Fruit fly (Drosophila melanogaster) whole organism, embryonic: Measurements from ENCODE around the gene CG3032.

Experiments
- Atf3 ChIP-seq: fragments of 200-800 bp; sonication (Bioruptor generic); optimal IDR thresholded peaks from 3 replicates; lab custom pipeline; 2016; ENCODE audit warnings: missing biosample characterization, missing genetic modification characterization
- Atf6 ChIP-seq: fragments of 200-800 bp; sonication (Bioruptor generic); IDR thresholded peaks from 2 replicates; pipeline ENCODE4 v1.3.6; 2022; ENCODE audit warnings: missing biosample characterization, missing genetic modification characterization
- Bdp1 ChIP-seq: fragments of 200-800 bp; sonication (Bioruptor generic); optimal IDR thresholded peaks from 3 replicates; lab custom pipeline; 2016; ENCODE audit warnings: missing biosample characterization, missing genetic modification characterization
- CG10543 ChIP-seq: fragments of 200-800 bp; sonication (Bioruptor generic); optimal IDR thresholded peaks from 3 replicates; lab custom pipeline; 2017; ENCODE audit warnings: missing biosample characterization, mild to moderate bottlenecking, missing genetic modification characterization, moderate library complexity
- CG10565 ChIP-seq: fragments of 200-800 bp; sonication (Bioruptor generic); optimal IDR thresholded peaks from 3 replicates; lab custom pipeline; 2016; ENCODE audit warnings: missing biosample characterization, mild to moderate bottlenecking, missing genetic modification characterization
- CG11247 ChIP-seq: fragments of 200-800 bp; sonication (Bioruptor generic); IDR thresholded peaks from 2 replicates; pipeline ENCODE4 v1.3.6; 2022; ENCODE audit warnings: missing biosample characterization, missing genetic modification characterization
- CG12299 ChIP-seq: fragments of 200-800 bp; sonication (Bioruptor generic); optimal IDR thresholded peaks from 2 replicates; lab custom pipeline; 2018; ENCODE audit warnings: missing biosample characterization, mild to moderate bottlenecking, missing genetic modification characterization
- CG12659 ChIP-seq: fragments of 200-800 bp; sonication (Bioruptor generic); optimal IDR thresholded peaks from 3 replicates; lab custom pipeline; 2017; ENCODE audit warnings: mild to moderate bottlenecking, missing biosample characterization, missing genetic modification reagents, missing genetic modification characterization
- CG12769 ChIP-seq: fragments of 200-800 bp; sonication (Bioruptor generic); optimal IDR thresholded peaks from 2 replicates; lab custom pipeline; 2019; ENCODE audit warnings: missing biosample characterization, mild to moderate bottlenecking, missing genetic modification characterization, moderate library complexity
- CG12942 ChIP-seq: fragments of 200-800 bp; sonication (Bioruptor generic); optimal IDR thresholded peaks from 3 replicates; lab custom pipeline; 2016; ENCODE audit warnings: missing biosample characterization, missing genetic modification characterization
- CG14860 ChIP-seq: fragments of 200-800 bp; sonication (Bioruptor generic); IDR thresholded peaks from 3 replicates; pipeline ENCODE4 v1.3.6; 2022; ENCODE audit warnings: missing biosample characterization, missing genetic modification characterization; ENCODE audit not compliant: partially characterized antibody
- CG15073 ChIP-seq: fragments of 200-800 bp; sonication (Bioruptor generic); optimal IDR thresholded peaks from 2 replicates; lab custom pipeline; 2016; ENCODE audit warnings: missing biosample characterization, missing genetic modification characterization
- CG1792 ChIP-seq: fragments of 200-800 bp; sonication (Bioruptor generic); optimal IDR thresholded peaks from 2 replicates; lab custom pipeline; 2016; ENCODE audit warnings: missing biosample characterization, missing genetic modification characterization
- CG1832 ChIP-seq: fragments of 200-800 bp; sonication (Bioruptor generic); optimal IDR thresholded peaks from 2 replicates; lab custom pipeline; 2017; ENCODE audit warnings: missing biosample characterization, mild to moderate bottlenecking, missing genetic modification characterization, inconsistent platforms
- CG18476 ChIP-seq: fragments of 200-800 bp; sonication (Bioruptor generic); optimal IDR thresholded peaks from 2 replicates; lab custom pipeline; 2016; ENCODE audit warnings: missing biosample characterization, mild to moderate bottlenecking, missing genetic modification characterization
- CG18599 ChIP-seq: fragments of 200-800 bp; sonication (Bioruptor generic); optimal IDR thresholded peaks from 3 replicates; lab custom pipeline; 2017; ENCODE audit warnings: missing biosample characterization, missing genetic modification characterization, mild to moderate bottlenecking, moderate library complexity, missing genetic modification reagents
- CG2889 ChIP-seq: fragments of 200-800 bp; sonication (Bioruptor generic); IDR thresholded peaks from 3 replicates; pipeline ENCODE4 v1.3.6; 2022; ENCODE audit warnings: missing biosample characterization, missing genetic modification characterization
- CG31388 ChIP-seq: fragments of 200-800 bp; sonication (Bioruptor generic); optimal IDR thresholded peaks from 2 replicates; lab custom pipeline; 2016; ENCODE audit warnings: missing biosample characterization, missing genetic modification characterization
- CG3281 ChIP-seq: fragments of 200-800 bp; sonication (Bioruptor generic); optimal IDR thresholded peaks from 3 replicates; lab custom pipeline; 2017; ENCODE audit warnings: missing biosample characterization, mild to moderate bottlenecking, missing genetic modification characterization
- CG42726 ChIP-seq: fragments of 200-800 bp; sonication (Bioruptor generic); IDR thresholded peaks from 2 replicates; pipeline ENCODE4 v1.3.6; 2022; ENCODE audit warnings: missing biosample characterization, missing genetic modification characterization; ENCODE audit not compliant: partially characterized antibody
- CG4328 ChIP-seq: fragments of 200-800 bp; sonication (Bioruptor generic); optimal IDR thresholded peaks from 3 replicates; lab custom pipeline; 2017; ENCODE audit warnings: missing biosample characterization, missing genetic modification reagents, missing genetic modification characterization
- CG6654 ChIP-seq: fragments of 200-800 bp; sonication (Bioruptor generic); optimal IDR thresholded peaks from 2 replicates; lab custom pipeline; 2017; ENCODE audit warnings: missing biosample characterization, mild to moderate bottlenecking, missing genetic modification characterization
- CG7987 ChIP-seq: fragments of 200-800 bp; sonication (Bioruptor generic); optimal IDR thresholded peaks from 2 replicates; lab custom pipeline; 2018; ENCODE audit warnings: missing biosample characterization, mild to moderate bottlenecking, missing genetic modification characterization, moderate library complexity
- CG8765 ChIP-seq: fragments of 200-800 bp; sonication (Bioruptor generic); IDR thresholded peaks from 2 replicates; pipeline ENCODE4 v1.3.6; 2022; ENCODE audit warnings: missing biosample characterization, missing genetic modification characterization
- CG9876 ChIP-seq: fragments of 200-800 bp; sonication (Bioruptor generic); optimal IDR thresholded peaks from 2 replicates; lab custom pipeline; 2016; ENCODE audit warnings: missing biosample characterization, missing genetic modification characterization
- Chrac-16 ChIP-seq: fragments of 200-800 bp; sonication (Bioruptor generic); optimal IDR thresholded peaks from 3 replicates; lab custom pipeline; 2016; ENCODE audit warnings: missing biosample characterization, missing genetic modification characterization
- E2f2 ChIP-seq: fragments of 200-800 bp; sonication (Bioruptor generic); IDR thresholded peaks from 2 replicates; pipeline ENCODE4 v1.3.6; 2022; ENCODE audit warnings: missing biosample characterization, missing genetic modification characterization
- ERR ChIP-seq: fragments of 200-800 bp; sonication (Bioruptor generic); optimal IDR thresholded peaks from 2 replicates; lab custom pipeline; 2016; ENCODE audit warnings: missing biosample characterization, missing genetic modification characterization
- H2.0 ChIP-seq: fragments of 200-800 bp; sonication (Bioruptor generic); IDR thresholded peaks from 2 replicates; pipeline ENCODE4 v1.3.6; 2022; ENCODE audit warnings: missing biosample characterization, missing genetic modification characterization
- Kr ChIP-seq: fragments of 200-800 bp; sonication (Bioruptor generic); optimal IDR thresholded peaks from 2 replicates; lab custom pipeline; 2017; ENCODE audit warnings: missing biosample characterization, mild to moderate bottlenecking, missing genetic modification characterization
- Lhr ChIP-seq: fragments of 200-800 bp; sonication (Bioruptor generic); optimal IDR thresholded peaks from 3 replicates; lab custom pipeline; 2017; ENCODE audit warnings: mild to moderate bottlenecking, missing biosample characterization, missing genetic modification reagents, missing genetic modification characterization
- Meics ChIP-seq: fragments of 200-800 bp; sonication (Bioruptor generic); optimal IDR thresholded peaks from 2 replicates; lab custom pipeline; 2017; ENCODE audit warnings: missing biosample characterization, mild to moderate bottlenecking, missing genetic modification characterization
- TFAM ChIP-seq: fragments of 200-800 bp; sonication (Bioruptor generic); optimal IDR thresholded peaks from 2 replicates; lab custom pipeline; 2017; ENCODE audit warnings: missing biosample characterization, missing genetic modification characterization, inconsistent platforms
- Taf1 ChIP-seq: fragments of 200-800 bp; sonication (Bioruptor generic); IDR thresholded peaks from 2 replicates; pipeline ENCODE4 v1.3.6; 2022; ENCODE audit warnings: missing biosample characterization, missing genetic modification characterization
- amos ChIP-seq: fragments of 200-800 bp; sonication (Bioruptor generic); IDR thresholded peaks from 2 replicates; pipeline ENCODE4 v1.3.6; 2022; ENCODE audit warnings: missing biosample characterization, missing genetic modification characterization; ENCODE audit not compliant: partially characterized antibody
- bbx ChIP-seq: fragments of 200-800 bp; sonication (Bioruptor generic); IDR thresholded peaks from 2 replicates; pipeline ENCODE4 v1.3.6; 2022; ENCODE audit warnings: missing biosample characterization, missing genetic modification characterization; ENCODE audit not compliant: partially characterized antibody
- cg ChIP-seq: fragments of 200-800 bp; sonication (Bioruptor generic); optimal IDR thresholded peaks from 3 replicates; lab custom pipeline; 2019; ENCODE audit warnings: missing biosample characterization, mild to moderate bottlenecking, missing genetic modification characterization, moderate library complexity
- fru ChIP-seq: fragments of >200 bp; optimal IDR thresholded peaks from 2 replicates; lab custom pipeline; 2017
- gcm ChIP-seq: fragments of 200-800 bp; sonication (Bioruptor generic); optimal IDR thresholded peaks from 2 replicates; lab custom pipeline; 2019; ENCODE audit warnings: missing biosample characterization, mild to moderate bottlenecking, missing genetic modification characterization, moderate library complexity
- lmd ChIP-seq: fragments of 200-800 bp; sonication (Bioruptor generic); IDR thresholded peaks from 2 replicates; pipeline ENCODE4 v1.3.6; 2022; ENCODE audit warnings: missing biosample characterization, missing genetic modification characterization
- pan ChIP-seq, 4 experiments: fragments of >200 bp in 3 of 4; fragments of 200-800 bp in 1 of 4; sonication (Bioruptor generic) in 1 of 4; optimal IDR thresholded peaks in 3 of 4; IDR thresholded peaks in 1 of 4; 2 replicates each; pipeline versions ENCODE4 v1.3.6 to Lab custom; 2017 to 2022; ENCODE audit warnings: missing biosample characterization in 2 of 4, missing genetic modification characterization in 2 of 4, mixed read lengths in 1 of 4
- pho ChIP-seq: fragments of 200-800 bp; sonication (Bioruptor generic); optimal IDR thresholded peaks from 2 replicates; lab custom pipeline; 2016; ENCODE audit warnings: missing biosample characterization, missing genetic modification characterization
- rib ChIP-seq: fragments of 200-800 bp; sonication (Bioruptor generic); IDR thresholded peaks from 2 replicates; pipeline ENCODE4 v1.3.6; 2022; ENCODE audit warnings: missing biosample characterization, missing genetic modification characterization
- sim ChIP-seq: fragments of 200-800 bp; sonication (Bioruptor generic); IDR thresholded peaks from 2 replicates; pipeline ENCODE4 v1.3.6; 2022; ENCODE audit warnings: missing biosample characterization, missing genetic modification characterization
- sisA ChIP-seq: fragments of 200-800 bp; sonication (Bioruptor generic); IDR thresholded peaks from 2 replicates; pipeline ENCODE4 v1.3.6; 2022; ENCODE audit warnings: missing biosample characterization, missing genetic modification characterization
- ttk ChIP-seq: fragments of 200-800 bp; sonication (Bioruptor generic); IDR thresholded peaks from 2 replicates; pipeline ENCODE4 v2.1.2; 2022; ENCODE audit warnings: missing biosample characterization, missing genetic modification characterization
- unc-4 ChIP-seq: fragments of 200-800 bp; sonication (Bioruptor generic); IDR thresholded peaks from 2 replicates; pipeline ENCODE4 v1.3.6; 2022; ENCODE audit warnings: missing biosample characterization, missing genetic modification characterization; ENCODE audit not compliant: partially characterized antibody
- vfl ChIP-seq: fragments of 200-800 bp; sonication (Bioruptor generic); optimal IDR thresholded peaks from 2 replicates; lab custom pipeline; 2016; ENCODE audit warnings: missing biosample characterization, missing genetic modification characterization
- vvl ChIP-seq: fragments of 200-800 bp; sonication (Bioruptor generic); IDR thresholded peaks from 2 replicates; pipeline ENCODE4 v1.3.6; 2022; ENCODE audit warnings: missing biosample characterization, missing genetic modification characterization

The CG3032 gene

DNA sequence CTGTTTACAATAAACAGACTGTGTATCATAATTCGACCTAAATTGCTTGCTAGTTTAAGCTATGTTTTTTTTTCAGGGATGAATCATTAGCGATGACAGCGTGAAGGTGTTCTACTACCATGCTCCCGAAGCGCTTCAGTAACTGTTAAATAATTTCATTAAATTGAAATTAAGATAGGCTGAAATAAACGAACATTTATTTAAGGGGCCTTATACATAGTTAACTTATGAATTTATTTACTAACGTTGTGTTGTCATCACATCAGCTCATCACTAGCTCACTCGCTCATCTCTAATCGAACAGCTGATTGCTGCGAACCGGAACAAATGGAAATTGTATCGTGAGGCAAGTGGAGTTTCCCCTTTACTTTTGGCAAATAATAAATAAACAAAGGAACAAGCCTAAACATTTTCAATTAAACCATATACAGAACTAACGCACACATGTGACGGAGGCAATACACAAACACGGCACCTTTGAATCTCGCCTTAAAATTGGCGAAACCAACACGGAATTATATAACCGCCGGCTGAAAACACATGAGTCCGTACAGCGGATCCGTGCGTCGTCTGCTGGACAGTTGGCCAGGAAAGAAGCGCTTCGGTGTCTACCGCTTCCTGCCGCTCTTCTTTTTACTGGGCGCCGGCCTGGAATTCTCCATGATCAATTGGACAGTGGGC, 2.5 kb downstream of the CG3032 start, which contains the start of the genes cm, sloth1 and sloth2 (continued):
- TF ChIP-seq CG42726 (GFP tag; lab: Robert Waterston, UW) = peak; percentile 64
- TF ChIP-seq Chrac-16 (GFP tag; lab: Kevin White, UChicago) = peak; percentile 90
- TF ChIP-seq rib (GFP tag; lab: Robert Waterston, UW) = peak; percentile 86
- peak; percentile 75 for TF ChIP-seq CG14860 (GFP tag; lab: Robert Waterston, UW)
- peak; percentile 81 for TF ChIP-seq CG8765
- TF ChIP-seq CG31388 (GFP tag; lab: Kevin White, UChicago) = peak; percentile 41
- TF ChIP-seq unc-4 (GFP tag; lab: Robert Waterston, UW) = peak; percentile 91
- TF ChIP-seq CG6654 (GFP tag; lab: Kevin White, UChicago) = no peak
- TF ChIP-seq CG18476 (GFP tag; lab: Kevin White, UChicago) = peak; percentile 67
- peak; percentile 59 for TF ChIP-seq CG7987 (GFP tag; lab: Kevin White, UChicago)
- peak; percentile 78 for TF ChIP-seq Bdp1
- TF ChIP-seq CG18599 (GFP tag; lab: Kevin White, UChicago) = peak; percentile 82
- TF ChIP-seq bbx (GFP tag; lab: Robert Waterston, UW) = peak; percentile 75
- peak; percentile 87 for TF ChIP-seq H2.0 (GFP tag; lab: Robert Waterston, UW)
- peak; percentile 93 for TF ChIP-seq CG12769 (tag; lab: Kevin White, UChicago)
- TF ChIP-seq CG15073 (GFP tag; lab: Kevin White, UChicago) = no peak
- TF ChIP-seq CG1832 (GFP tag; lab: Kevin White, UChicago) = no peak
- peak; percentile 60 for TF ChIP-seq CG1792 (GFP tag; lab: Kevin White, UChicago)
- no peak for TF ChIP-seq cg
- TF ChIP-seq CG4328 = peak; percentile 69
- TF ChIP-seq ERR (GFP tag; lab: Kevin White, UChicago) = peak; percentile 64
- peak; percentile 72 for TF ChIP-seq Atf6 (GFP tag; lab: Robert Waterston, UW)
- TF ChIP-seq amos = peak; percentile 79
- no peak for TF ChIP-seq TFAM (GFP tag; lab: Kevin White, UChicago)
- peak; percentile 78 for TF ChIP-seq gcm (GFP tag; lab: Kevin White, UChicago)
- TF ChIP-seq Kr (GFP tag; lab: Kevin White, UChicago) = no peak
- TF ChIP-seq CG10565 (GFP tag; lab: Kevin White, UChicago) = no peak
- TF ChIP-seq CG12659 (GFP tag; lab: Kevin White, UChicago) = peak; percentile 86
- peak; percentile 70 for TF ChIP-seq Lhr (GFP tag; lab: Kevin White, UChicago)
- TF ChIP-seq fru (lab: Kevin White, UChicago) = no peak
- TF ChIP-seq sisA (GFP tag; lab: Robert Waterston, UW) = peak; percentile 87
- peak; percentile 70 for TF ChIP-seq Meics (GFP tag; lab: Kevin White, UChicago)
- peak; percentile 86 for TF ChIP-seq ttk (GFP tag; lab: Robert Waterston, UW)
- peak; percentile 88 for TF ChIP-seq lmd (GFP tag; lab: Robert Waterston, UW)
- peak; percentile 78 for TF ChIP-seq Atf3 (GFP tag; lab: Kevin White, UChicago)
- peak; percentile 60 for TF ChIP-seq E2f2 (GFP tag; lab: Robert Waterston, UW)
- TF ChIP-seq CG12299 (tag; lab: Kevin White, UChicago) = peak; percentile 66
- peak; percentile 77 for TF ChIP-seq CG3281
- peak; percentile 75 for TF ChIP-seq Taf1 (GFP tag; lab: Robert Waterston, UW)
- peak; percentile 83 for TF ChIP-seq CG11247 (GFP tag; lab: Robert Waterston, UW)
- TF ChIP-seq sim (GFP tag; lab: Robert Waterston, UW) = no peak
- peak; percentile 77 for TF ChIP-seq CG2889 (GFP tag; lab: Robert Waterston, UW)
- peak; percentile 75 for TF ChIP-seq CG9876
- TF ChIP-seq CG12942 = peak; percentile 88
- peak; percentile 88 for TF ChIP-seq CG10543 (GFP tag; lab: Kevin White, UChicago)
- TF ChIP-seq pan (optimal IDR thresholded peaks at IDR 0.05; lab: Kevin White, UChicago) = no peak
- TF ChIP-seq pan (GFP tag; optimal IDR thresholded peaks at IDR 0.05 in 1 of 2, IDR thresholded peaks at IDR 0.05 in 1 of 2) = peak in 1 of 2 experiments; percentile 88
- peak; percentile 92 for TF ChIP-seq vfl (GFP tag; lab: Kevin White, UChicago)
- peak; percentile 87 for TF ChIP-seq pho (GFP tag; lab: Kevin White, UChicago)
- TF ChIP-seq vvl (GFP tag; lab: Robert Waterston, UW) = peak; percentile 91
